Fruit fly (Drosophila melanogaster) S2 (cell line): ENCODE data around the gene ImpE2.

Source experiments
- CG8478 ChIP-seq: fragments of >200 bp; optimal IDR thresholded peaks from 2 replicates; lab custom pipeline; 2018
- CTCF ChIP-seq, 2 experiments: fragments of >200 bp; optimal IDR thresholded peaks; 2 replicates each; lab custom pipeline; 2018

dm6 chr3L:3532867-3533266, 20.4 kb upstream of the ImpE2 start:
- TF ChIP-seq CG8478 (lab: Kevin White, UChicago) (no peak), CTCF (optimal IDR thresholded peaks at IDR 0.05; lab: Kevin White, UChicago) (no peak)
